Fruit fly (Drosophila melanogaster) whole organism, embryonic: ENCODE data around the gene Nepl13.

Source experiments
- Asciz ChIP-seq: fragments of 200-800 bp; sonication (Bioruptor generic); optimal IDR thresholded peaks from 2 replicates; lab custom pipeline; 2017; ENCODE audit warnings: missing biosample characterization, mild to moderate bottlenecking, missing genetic modification characterization, missing genetic modification reagents
- Atf6 ChIP-seq: fragments of 200-800 bp; sonication (Bioruptor generic); IDR thresholded peaks from 2 replicates; pipeline ENCODE4 v1.3.6; 2022; ENCODE audit warnings: missing biosample characterization, missing genetic modification characterization
- CG12104 ChIP-seq: fragments of 200-800 bp; sonication (Bioruptor generic); optimal IDR thresholded peaks from 3 replicates; lab custom pipeline; 2016; ENCODE audit warnings: missing biosample characterization, missing genetic modification characterization
- CG12219 ChIP-seq: fragments of 200-800 bp; sonication (Bioruptor generic); optimal IDR thresholded peaks from 3 replicates; lab custom pipeline; 2018; ENCODE audit warnings: missing biosample characterization, mild to moderate bottlenecking, missing genetic modification characterization
- CG12236 ChIP-seq: fragments of 200-800 bp; sonication (Bioruptor generic); optimal IDR thresholded peaks from 2 replicates; lab custom pipeline; 2016; ENCODE audit warnings: missing biosample characterization, missing genetic modification characterization
- CG14965 ChIP-seq: fragments of 200-800 bp; sonication (Bioruptor generic); optimal IDR thresholded peaks from 2 replicates; lab custom pipeline; 2016; ENCODE audit warnings: missing biosample characterization, missing genetic modification characterization, borderline replicate concordance
- CG15514 ChIP-seq: fragments of 200-800 bp; sonication (Bioruptor generic); optimal IDR thresholded peaks from 3 replicates; lab custom pipeline; 2017; ENCODE audit warnings: missing biosample characterization, missing genetic modification characterization, mild to moderate bottlenecking, moderate library complexity, missing genetic modification reagents
- CG1603 ChIP-seq: fragments of 200-800 bp; sonication (Bioruptor generic); optimal IDR thresholded peaks from 2 replicates; lab custom pipeline; 2019; ENCODE audit warnings: missing biosample characterization, mild to moderate bottlenecking, missing genetic modification characterization, moderate library complexity
- CG16779 ChIP-seq: fragments of 200-800 bp; sonication (Bioruptor generic); IDR thresholded peaks from 2 replicates; pipeline ENCODE4 v1.3.6; 2022; ENCODE audit warnings: missing biosample characterization, missing genetic modification characterization
- CG2116 ChIP-seq: fragments of 200-800 bp; sonication (Bioruptor generic); optimal IDR thresholded peaks from 3 replicates; lab custom pipeline; 2018; ENCODE audit warnings: missing biosample characterization, mild to moderate bottlenecking, missing genetic modification characterization
- CG34376 ChIP-seq: fragments of 200-800 bp; sonication (Bioruptor generic); optimal IDR thresholded peaks from 2 replicates; lab custom pipeline; 2018; ENCODE audit warnings: missing biosample characterization, mild to moderate bottlenecking, missing genetic modification characterization
- CG5953 ChIP-seq: fragments of 200-800 bp; sonication (Bioruptor generic); IDR thresholded peaks from 2 replicates; pipeline ENCODE4 v1.3.6; 2022; ENCODE audit warnings: missing biosample characterization, missing genetic modification characterization
- CG8089 ChIP-seq: fragments of 200-800 bp; sonication (Bioruptor generic); optimal IDR thresholded peaks from 3 replicates; lab custom pipeline; 2016; ENCODE audit warnings: missing biosample characterization, missing genetic modification characterization
- CG8478 ChIP-seq: fragments of >200 bp; optimal IDR thresholded peaks from 2 replicates; lab custom pipeline; 2018
- CG9609 ChIP-seq: fragments of 200-800 bp; sonication (Bioruptor generic); optimal IDR thresholded peaks from 3 replicates; lab custom pipeline; 2016; ENCODE audit warnings: missing biosample characterization, missing genetic modification characterization
- CG9727 ChIP-seq: fragments of 200-800 bp; sonication (Bioruptor generic); optimal IDR thresholded peaks from 3 replicates; lab custom pipeline; 2017; ENCODE audit warnings: missing biosample characterization, mild to moderate bottlenecking, missing genetic modification characterization
- Dad ChIP-seq: fragments of 200-800 bp; sonication (Bioruptor generic); optimal IDR thresholded peaks from 3 replicates; lab custom pipeline; 2016; ENCODE audit warnings: missing biosample characterization, missing genetic modification characterization
- Doc3 ChIP-seq: fragments of 200-800 bp; sonication (Bioruptor generic); IDR thresholded peaks from 3 replicates; pipeline ENCODE4 v1.3.6; 2022; ENCODE audit warnings: missing biosample characterization, missing genetic modification characterization; ENCODE audit not compliant: partially characterized antibody
- Hmr ChIP-seq: fragments of 200-800 bp; sonication (Bioruptor generic); optimal IDR thresholded peaks from 3 replicates; lab custom pipeline; 2017; ENCODE audit warnings: mild to moderate bottlenecking, missing biosample characterization, missing genetic modification reagents, missing genetic modification characterization
- MBD-R2 ChIP-seq: fragments of 200-800 bp; sonication (Bioruptor generic); IDR thresholded peaks from 2 replicates; pipeline ENCODE4 v1.3.6; 2022; ENCODE audit warnings: missing biosample characterization, missing genetic modification characterization
- Mad ChIP-seq: fragments of 200-800 bp; sonication (Bioruptor generic); optimal IDR thresholded peaks from 2 replicates; lab custom pipeline; 2016; ENCODE audit warnings: missing biosample characterization, missing genetic modification characterization
- Mes4 ChIP-seq: fragments of 200-800 bp; sonication (Bioruptor generic); optimal IDR thresholded peaks from 2 replicates; lab custom pipeline; 2016; ENCODE audit warnings: missing biosample characterization, missing genetic modification characterization
- NK7.1 ChIP-seq: fragments of 200-800 bp; sonication (Bioruptor generic); optimal IDR thresholded peaks from 3 replicates; lab custom pipeline; 2016; ENCODE audit warnings: missing biosample characterization, missing genetic modification characterization
- Optix ChIP-seq: fragments of 200-800 bp; sonication (Bioruptor generic); IDR thresholded peaks from 3 replicates; pipeline ENCODE4 v1.3.6; 2022; ENCODE audit warnings: missing biosample characterization, missing genetic modification characterization
- Pdp1 ChIP-seq, 2 experiments: fragments of 200-800 bp; sonication (Bioruptor generic); optimal IDR thresholded peaks; 3 replicates each; lab custom pipeline; 2016; ENCODE audit warnings: missing biosample characterization in 2 of 2, missing genetic modification characterization in 2 of 2, mild to moderate bottlenecking in 1 of 2, moderate library complexity in 1 of 2
- Sry-β ChIP-seq: fragments of 200-800 bp; sonication (Bioruptor generic); optimal IDR thresholded peaks from 2 replicates; lab custom pipeline; 2018; ENCODE audit warnings: missing biosample characterization, mild to moderate bottlenecking, missing genetic modification characterization, moderate library complexity
- Trl ChIP-seq, 3 experiments: fragments of >200 bp in 2 of 3; fragments of 200-800 bp in 1 of 3; sonication (Bioruptor generic) in 1 of 3; optimal IDR thresholded peaks; 2 replicates in 1 of 3; 3 replicates in 2 of 3; lab custom pipeline; 2016 to 2017; ENCODE audit warnings: missing biosample characterization in 1 of 3, missing genetic modification characterization in 1 of 3
- Xbp1 ChIP-seq: fragments of 200-800 bp; sonication (Bioruptor generic); optimal IDR thresholded peaks from 3 replicates; lab custom pipeline; 2016; ENCODE audit warnings: missing biosample characterization, mild to moderate bottlenecking, missing genetic modification characterization
- aop ChIP-seq: fragments of 200-800 bp; sonication (Bioruptor generic); IDR thresholded peaks from 2 replicates; pipeline ENCODE4 v1.3.6; 2022; ENCODE audit warnings: missing biosample characterization, missing genetic modification characterization
- ara ChIP-seq: fragments of 200-800 bp; sonication (Bioruptor generic); IDR thresholded peaks from 2 replicates; pipeline ENCODE4 v1.3.6; 2022; ENCODE audit warnings: missing biosample characterization, missing genetic modification characterization
- ash1 ChIP-seq: fragments of 200-800 bp; sonication (Bioruptor generic); optimal IDR thresholded peaks from 2 replicates; lab custom pipeline; 2018; ENCODE audit warnings: missing biosample characterization, mild to moderate bottlenecking, missing genetic modification characterization
- croc ChIP-seq: fragments of 200-800 bp; sonication (Bioruptor generic); conservative IDR thresholded peaks from 3 replicates; pipeline ENCODE4 v1.3.6; 2022; ENCODE audit warnings: missing biosample characterization, missing genetic modification characterization
- dmrt99B ChIP-seq: fragments of 200-800 bp; sonication (Bioruptor generic); optimal IDR thresholded peaks from 2 replicates; lab custom pipeline; 2018; ENCODE audit warnings: missing biosample characterization, mild to moderate bottlenecking, missing genetic modification characterization, moderate library complexity
- eve ChIP-seq, 2 experiments: fragments of >200 bp; optimal IDR thresholded peaks; 2 replicates each; lab custom pipeline; 2017; ENCODE audit warnings: missing biosample characterization in 2 of 2, missing genetic modification characterization in 2 of 2
- ewg ChIP-seq: fragments of 200-800 bp; sonication (Bioruptor generic); optimal IDR thresholded peaks from 3 replicates; lab custom pipeline; 2017; ENCODE audit warnings: mild to moderate bottlenecking, missing biosample characterization, missing genetic modification reagents, missing genetic modification characterization
- fd96Cb ChIP-seq: fragments of 200-800 bp; sonication (Bioruptor generic); optimal IDR thresholded peaks from 2 replicates; lab custom pipeline; 2018; ENCODE audit warnings: missing biosample characterization, mild to moderate bottlenecking, missing genetic modification characterization, moderate library complexity
- ftz-f1 ChIP-seq: fragments of 200-800 bp; sonication (Bioruptor generic); optimal IDR thresholded peaks from 2 replicates; lab custom pipeline; 2016; ENCODE audit warnings: missing biosample characterization, missing genetic modification characterization
- gce ChIP-seq: fragments of 200-800 bp; sonication (Bioruptor generic); IDR thresholded peaks from 3 replicates; pipeline ENCODE4 v1.3.6; 2022; ENCODE audit warnings: missing biosample characterization, missing genetic modification characterization
- knrl ChIP-seq: fragments of 200-800 bp; sonication (Bioruptor generic); IDR thresholded peaks from 3 replicates; pipeline ENCODE4 v1.3.6; 2022; ENCODE audit warnings: missing biosample characterization, missing genetic modification characterization; ENCODE audit not compliant: partially characterized antibody
- lola ChIP-seq, 3 experiments: fragments of >200 bp in 2 of 3; fragments of 200-800 bp in 1 of 3; sonication (Bioruptor generic) in 1 of 3; optimal IDR thresholded peaks; 2 replicates each; lab custom pipeline; 2017 to 2019; ENCODE audit warnings: missing biosample characterization in 3 of 3, missing genetic modification characterization in 3 of 3, mild to moderate bottlenecking in 1 of 3, moderate library complexity in 1 of 3
- lov ChIP-seq, 2 experiments: fragments of 200-800 bp in 1 of 2; fragments of >200 bp in 1 of 2; sonication (Bioruptor generic) in 1 of 2; IDR thresholded peaks in 1 of 2; optimal IDR thresholded peaks in 1 of 2; 2 replicates in 1 of 2; 3 replicates in 1 of 2; pipeline versions ENCODE4 v1.3.6 to Lab custom; 2017 to 2022; ENCODE audit warnings: missing biosample characterization in 1 of 2, missing genetic modification characterization in 1 of 2
- nmo ChIP-seq: fragments of 200-800 bp; sonication (Bioruptor generic); optimal IDR thresholded peaks from 2 replicates; lab custom pipeline; 2018; ENCODE audit warnings: missing biosample characterization, mild to moderate bottlenecking, missing genetic modification characterization, moderate library complexity
- pb ChIP-seq: fragments of 200-800 bp; sonication (Bioruptor generic); optimal IDR thresholded peaks from 3 replicates; lab custom pipeline; 2016; ENCODE audit warnings: missing biosample characterization, missing genetic modification characterization
- pita ChIP-seq: fragments of 200-800 bp; sonication (Bioruptor generic); optimal IDR thresholded peaks from 2 replicates; lab custom pipeline; 2017; ENCODE audit warnings: missing biosample characterization, mild to moderate bottlenecking, missing genetic modification characterization
- slbo ChIP-seq: fragments of 200-800 bp; sonication (Bioruptor generic); IDR thresholded peaks from 2 replicates; pipeline ENCODE4 v1.3.6; 2022; ENCODE audit warnings: missing biosample characterization, missing genetic modification characterization
- tgo ChIP-seq: fragments of 200-800 bp; sonication (Bioruptor generic); IDR thresholded peaks from 3 replicates; pipeline ENCODE4 v1.3.6; 2022; ENCODE audit warnings: missing biosample characterization, missing genetic modification characterization
- trh ChIP-seq: fragments of 200-800 bp; sonication (Bioruptor generic); optimal IDR thresholded peaks from 2 replicates; lab custom pipeline; 2016; ENCODE audit warnings: missing biosample characterization, missing genetic modification characterization
- unc-4 ChIP-seq: fragments of 200-800 bp; sonication (Bioruptor generic); IDR thresholded peaks from 2 replicates; pipeline ENCODE4 v1.3.6; 2022; ENCODE audit warnings: missing biosample characterization, missing genetic modification characterization; ENCODE audit not compliant: partially characterized antibody
- vnd ChIP-seq: fragments of 200-800 bp; sonication (Bioruptor generic); IDR thresholded peaks from 3 replicates; pipeline ENCODE4 v1.3.6; 2022; ENCODE audit warnings: missing biosample characterization, missing genetic modification characterization; ENCODE audit not compliant: partially characterized antibody
- zen ChIP-seq: fragments of 200-800 bp; sonication (Bioruptor generic); optimal IDR thresholded peaks from 3 replicates; lab custom pipeline; 2018; ENCODE audit warnings: missing biosample characterization, mild to moderate bottlenecking, missing genetic modification characterization, moderate library complexity

Gene Nepl13

dm6 chr3R:22719607-22719949 is 41.3 kb downstream of the Nepl13 start (continued):
- TF ChIP-seq Hmr (GFP tag; lab: Kevin White, UChicago) (no peak), CG5953 (GFP tag; lab: Robert Waterston, UW) (no peak), eve (GFP tag; optimal IDR thresholded peaks at IDR 0.05; lab: Kevin White, UChicago) (no peak), slbo (GFP tag; lab: Robert Waterston, UW) (0 out of 2 replicates have a peak, but pooled peaks have one; percentile 18), ash1 (GFP tag; lab: Kevin White, UChicago) (no peak), croc (GFP tag; lab: Robert Waterston, UW) (no peak), ewg (no peak), aop (GFP tag; lab: Robert Waterston, UW) (no peak), tgo (GFP tag; lab: Robert Waterston, UW) (no peak), nmo (GFP tag; lab: Kevin White, UChicago) (peak; percentile 61), NK7.1 (no peak), knrl (GFP tag; lab: Robert Waterston, UW) (no peak), Optix (no peak), Mes4 (GFP tag; lab: Kevin White, UChicago) (no peak), vnd (no peak), ftz-f1 (GFP tag; lab: Kevin White, UChicago) (no peak), gce (no peak), CG12236 (GFP tag; lab: Kevin White, UChicago) (no peak), CG2116 (no peak), CG12219 (no peak), CG34376 (GFP tag; lab: Kevin White, UChicago) (no peak), lola (GFP tag; optimal IDR thresholded peaks at IDR 0.05; lab: Kevin White, UChicago) (peak in 1 of 3 experiments; percentile 26), Dad (no peak), CG9609 (GFP tag; lab: Kevin White, UChicago) (no peak), CG1603 (tag; lab: Kevin White, UChicago) (peak; percentile 47), fd96Cb (tag; lab: Kevin White, UChicago) (peak; percentile 33), Doc3 (GFP tag; lab: Robert Waterston, UW) (no peak), MBD-R2 (GFP tag; lab: Robert Waterston, UW) (no peak; the same call in 1 of the 2 replicates), CG8478 (no peak), zen (tag; lab: Kevin White, UChicago) (peak; percentile 16), ara (GFP tag; lab: Robert Waterston, UW) (no peak), Asciz (GFP tag; lab: Kevin White, UChicago) (no peak), CG8089 (GFP tag; lab: Kevin White, UChicago) (no peak), Atf6 (no peak), Xbp1 (GFP tag; lab: Kevin White, UChicago) (peak; percentile 20), Pdp1 (GFP tag; optimal IDR thresholded peaks at IDR 0.05; lab: Kevin White, UChicago) (no peak), trh (GFP tag; lab: Kevin White, UChicago) (no peak), Trl (optimal IDR thresholded peaks at IDR 0.05; lab: Kevin White, UChicago) (no peak), Trl (GFP tag; optimal IDR thresholded peaks at IDR 0.05; lab: Kevin White, UChicago) (no peak), unc-4 (GFP tag; lab: Robert Waterston, UW) (no peak), Mad (GFP tag; lab: Kevin White, UChicago) (no peak), CG12104 (no peak), Sry-β (GFP tag; lab: Kevin White, UChicago) (no peak), CG9727 (GFP tag; lab: Kevin White, UChicago) (peak; percentile 44), CG16779 (GFP tag; lab: Robert Waterston, UW) (no peak), CG15514 (GFP tag; lab: Kevin White, UChicago) (no peak), pita (GFP tag; lab: Kevin White, UChicago) (no peak), lov (optimal IDR thresholded peaks at IDR 0.05; lab: Kevin White, UChicago) (no peak), lov (GFP tag; IDR thresholded peaks at IDR 0.05; lab: Robert Waterston, UW) (no peak), CG14965 (GFP tag; lab: Kevin White, UChicago) (no peak), pb (no peak), dmrt99B (tag; lab: Kevin White, UChicago) (peak; percentile 65)
